Worm (Caenorhabditis elegans) whole organism, young adult: Measurements from ENCODE around the gene Y43F4A.1.
"Not testable (repeated sequence)": the region's sequence is repeated elsewhere in the genome, so short reads cannot be mapped to it uniquely, and the experiment has no call there.

Experiments
- C17E4.6 ChIP-seq: fragments of 200-800 bp; sonication (Bioruptor generic); IDR thresholded peaks from 2 replicates; pipeline ENCODE4 v1.3.6; 2022; ENCODE audit warnings: missing genetic modification reagents, missing genetic modification characterization, missing compliant biosample characterization
- T26A5.8 ChIP-seq: sonication (generic microtip); optimal IDR thresholded peaks from 2 replicates; lab custom pipeline; 2016; ENCODE audit warnings: missing genetic modification characterization, missing compliant biosample characterization
- dpl-1 ChIP-seq: fragments of 150-350 bp; optimal IDR thresholded peaks from 2 replicates; lab custom pipeline; 2014; ENCODE audit warnings: missing biosample characterization, missing genetic modification reagents, missing genetic modification characterization
- fkh-3 ChIP-seq: sonication (generic microtip); optimal IDR thresholded peaks from 2 replicates; lab custom pipeline; 2016; ENCODE audit warnings: mild to moderate bottlenecking, missing genetic modification characterization, missing compliant biosample characterization
- hlh-26 ChIP-seq: fragments of 200-800 bp; sonication (Bioruptor generic); conservative IDR thresholded peaks from 2 replicates; pipeline ENCODE4 v1.3.6; 2022; ENCODE audit warnings: missing genetic modification reagents, missing genetic modification characterization, missing compliant biosample characterization
- lin-35 ChIP-seq, 3 experiments: fragments of 150-350 bp in 2 of 3; sonication (generic microtip) in 1 of 3; optimal IDR thresholded peaks; 2 replicates each; lab custom pipeline; 2014 to 2018; ENCODE audit warnings: missing biosample characterization in 3 of 3, missing genetic modification characterization in 3 of 3, missing genetic modification reagents in 3 of 3
- mcd-1 ChIP-seq: fragments of 200-800 bp; sonication (Bioruptor generic); IDR thresholded peaks from 2 replicates; pipeline ENCODE4 v1.3.6; 2022; ENCODE audit warnings: missing genetic modification reagents, missing genetic modification characterization, missing compliant biosample characterization
- nfya-1 ChIP-seq: sonication (generic microtip); optimal IDR thresholded peaks from 2 replicates; lab custom pipeline; 2017; ENCODE audit warnings: antibody characterized with exemption, missing compliant biosample characterization, missing genetic modification characterization, borderline replicate concordance; ENCODE audit not compliant: insufficient read depth
- nhr-90 ChIP-seq: sonication (generic microtip); optimal IDR thresholded peaks from 2 replicates; lab custom pipeline; 2016; ENCODE audit warnings: missing genotype, mild to moderate bottlenecking, missing genetic modification characterization, missing compliant biosample characterization

DNA sequence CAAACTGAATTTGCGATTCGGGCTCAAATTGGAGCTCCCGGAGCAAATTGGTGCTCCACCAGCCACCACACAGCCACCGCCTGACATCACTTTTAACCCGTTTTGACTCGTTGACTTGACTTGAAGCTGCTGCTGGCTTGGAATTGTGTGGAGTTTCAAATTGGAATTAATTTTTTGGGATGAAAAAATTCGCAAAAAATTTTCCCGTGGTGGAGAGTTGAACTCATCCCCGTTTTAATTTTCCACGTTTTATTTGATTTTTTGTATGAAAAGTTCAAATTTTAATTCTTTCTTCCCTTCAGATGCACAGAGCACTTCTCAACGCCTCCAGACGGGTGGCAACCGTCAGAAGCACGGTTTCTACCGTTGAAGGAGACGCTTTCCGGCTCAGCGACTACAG, 22.4 kb downstream of the Y43F4A.1 start, which contains the start of gene Y43F4A.4:
- TF ChIP-seq C17E4.6; hlh-26; lin-35 (GFP tag; optimal IDR thresholded peaks at IDR 0.05; lab: Kevin White, UChicago); nhr-90 (tag; lab: Kevin White, UChicago); mcd-1 (GFP tag; lab: Robert Waterston, UW); fkh-3 (tag; lab: Kevin White, UChicago); nfya-1 (tag; lab: Kevin White, UChicago); dpl-1 (GFP tag; lab: Kevin White, UChicago); T26A5.8 (tag; lab: Kevin White, UChicago): not testable (repeated sequence)
